Fruit fly (Drosophila melanogaster) whole organism, embryonic: ENCODE results near the gene Sgs5bis.
A peak's percentile ranks its signal among the peaks of the same experiment; 100 is the strongest.

Source experiments
- Adf1 ChIP-seq: fragments of 200-800 bp; sonication (Bioruptor generic); IDR thresholded peaks from 2 replicates; pipeline ENCODE4 v1.3.6; 2022; ENCODE audit warnings: missing biosample characterization, missing genetic modification characterization
- Antp ChIP-seq: fragments of 200-800 bp; sonication (Bioruptor generic); optimal IDR thresholded peaks from 3 replicates; lab custom pipeline; 2016; ENCODE audit warnings: missing biosample characterization, missing genetic modification characterization
- Asciz ChIP-seq: fragments of 200-800 bp; sonication (Bioruptor generic); optimal IDR thresholded peaks from 2 replicates; lab custom pipeline; 2017; ENCODE audit warnings: missing biosample characterization, mild to moderate bottlenecking, missing genetic modification characterization, missing genetic modification reagents
- CG1024 ChIP-seq: fragments of 200-800 bp; sonication (Bioruptor generic); IDR thresholded peaks from 2 replicates; pipeline ENCODE4 v1.3.6; 2022; ENCODE audit warnings: missing biosample characterization, missing genetic modification characterization
- CG11247 ChIP-seq: fragments of 200-800 bp; sonication (Bioruptor generic); IDR thresholded peaks from 2 replicates; pipeline ENCODE4 v1.3.6; 2022; ENCODE audit warnings: missing biosample characterization, missing genetic modification characterization
- CG12299 ChIP-seq: fragments of 200-800 bp; sonication (Bioruptor generic); optimal IDR thresholded peaks from 2 replicates; lab custom pipeline; 2018; ENCODE audit warnings: missing biosample characterization, mild to moderate bottlenecking, missing genetic modification characterization
- CG13296 ChIP-seq: fragments of 200-800 bp; sonication (Bioruptor generic); optimal IDR thresholded peaks from 3 replicates; lab custom pipeline; 2018; ENCODE audit warnings: missing biosample characterization, mild to moderate bottlenecking, missing genetic modification characterization
- CG16863 ChIP-seq: fragments of 200-800 bp; sonication (Bioruptor generic); optimal IDR thresholded peaks from 3 replicates; lab custom pipeline; 2016; ENCODE audit warnings: missing biosample characterization, missing genetic modification characterization
- CG17186 ChIP-seq: fragments of 200-800 bp; sonication (Bioruptor generic); optimal IDR thresholded peaks from 3 replicates; lab custom pipeline; 2017; ENCODE audit warnings: missing biosample characterization, missing genetic modification reagents, missing genetic modification characterization
- CG18262 ChIP-seq: fragments of 200-800 bp; optimal IDR thresholded peaks from 3 replicates; lab custom pipeline; 2019; ENCODE audit warnings: missing biosample characterization, mild to moderate bottlenecking, missing genetic modification characterization, moderate library complexity
- CG2712 ChIP-seq: fragments of 200-800 bp; optimal IDR thresholded peaks from 3 replicates; lab custom pipeline; 2019; ENCODE audit warnings: missing biosample characterization, mild to moderate bottlenecking, missing genetic modification characterization, moderate library complexity
- CG2889 ChIP-seq: fragments of 200-800 bp; sonication (Bioruptor generic); IDR thresholded peaks from 3 replicates; pipeline ENCODE4 v1.3.6; 2022; ENCODE audit warnings: missing biosample characterization, missing genetic modification characterization
- CG31441 ChIP-seq: fragments of 200-800 bp; sonication (Bioruptor generic); IDR thresholded peaks from 2 replicates; pipeline ENCODE4 v1.3.6; 2022; ENCODE audit warnings: missing biosample characterization, missing genetic modification characterization
- CG3163 ChIP-seq: fragments of 200-800 bp; sonication (Bioruptor generic); optimal IDR thresholded peaks from 3 replicates; lab custom pipeline; 2016; ENCODE audit warnings: missing biosample characterization, missing genetic modification characterization
- CG3726 ChIP-seq: fragments of 200-800 bp; sonication (Bioruptor generic); IDR thresholded peaks from 3 replicates; pipeline ENCODE4, ENCODE4 v1.3.6; 2022; ENCODE audit warnings: missing biosample characterization, missing genetic modification characterization
- CG3995 ChIP-seq: fragments of 200-800 bp; sonication (Bioruptor generic); optimal IDR thresholded peaks from 3 replicates; lab custom pipeline; 2016; ENCODE audit warnings: missing biosample characterization, missing genetic modification characterization
- CG8089 ChIP-seq: fragments of 200-800 bp; sonication (Bioruptor generic); optimal IDR thresholded peaks from 3 replicates; lab custom pipeline; 2016; ENCODE audit warnings: missing biosample characterization, missing genetic modification characterization
- Camta ChIP-seq: fragments of 200-800 bp; sonication (Bioruptor generic); optimal IDR thresholded peaks from 2 replicates; lab custom pipeline; 2016; ENCODE audit warnings: missing biosample characterization, missing genetic modification characterization
- D19B ChIP-seq: fragments of 200-800 bp; sonication (Bioruptor generic); optimal IDR thresholded peaks from 2 replicates; lab custom pipeline; 2017; ENCODE audit warnings: missing biosample characterization, mild to moderate bottlenecking, missing genetic modification characterization
- Dad ChIP-seq: fragments of 200-800 bp; sonication (Bioruptor generic); optimal IDR thresholded peaks from 3 replicates; lab custom pipeline; 2016; ENCODE audit warnings: missing biosample characterization, missing genetic modification characterization
- Dbx ChIP-seq: fragments of 200-800 bp; sonication (Bioruptor generic); IDR thresholded peaks from 3 replicates; pipeline ENCODE4 v1.3.6; 2022; ENCODE audit warnings: missing biosample characterization, missing genetic modification characterization
- H15 ChIP-seq: fragments of 200-800 bp; sonication (Bioruptor generic); IDR thresholded peaks from 3 replicates; pipeline ENCODE4 v1.3.6; 2022; ENCODE audit warnings: missing biosample characterization, missing genetic modification characterization
- HHEX ChIP-seq: fragments of 200-800 bp; sonication (Bioruptor generic); optimal IDR thresholded peaks from 3 replicates; lab custom pipeline; 2017; ENCODE audit warnings: missing biosample characterization, mild to moderate bottlenecking, missing genetic modification characterization, missing genetic modification reagents
- Oli ChIP-seq: fragments of 200-800 bp; sonication (Bioruptor generic); optimal IDR thresholded peaks from 2 replicates; lab custom pipeline; 2018; ENCODE audit warnings: missing biosample characterization, mild to moderate bottlenecking, missing genetic modification characterization, moderate library complexity
- Optix ChIP-seq: fragments of 200-800 bp; sonication (Bioruptor generic); IDR thresholded peaks from 3 replicates; pipeline ENCODE4 v1.3.6; 2022; ENCODE audit warnings: missing biosample characterization, missing genetic modification characterization
- Ravus ChIP-seq: fragments of 200-800 bp; sonication (Bioruptor generic); IDR thresholded peaks from 2 replicates; pipeline ENCODE4 v1.3.6; 2022; ENCODE audit warnings: missing biosample characterization, missing genetic modification characterization
- Six4 ChIP-seq: fragments of 200-800 bp; sonication (Bioruptor generic); optimal IDR thresholded peaks from 2 replicates; lab custom pipeline; 2016; ENCODE audit warnings: missing biosample characterization, missing genetic modification characterization
- Sox100B ChIP-seq: fragments of 200-800 bp; sonication (Bioruptor generic); optimal IDR thresholded peaks from 3 replicates; lab custom pipeline; 2018; ENCODE audit warnings: missing biosample characterization, mild to moderate bottlenecking, missing genetic modification characterization
- Ssrp ChIP-seq: fragments of 200-800 bp; sonication (Bioruptor generic); optimal IDR thresholded peaks from 2 replicates; lab custom pipeline; 2018; ENCODE audit warnings: missing biosample characterization, mild to moderate bottlenecking, missing genetic modification characterization, moderate library complexity
- Taf1 ChIP-seq: fragments of 200-800 bp; sonication (Bioruptor generic); IDR thresholded peaks from 2 replicates; pipeline ENCODE4 v1.3.6; 2022; ENCODE audit warnings: missing biosample characterization, missing genetic modification characterization
- Vsx1 ChIP-seq: fragments of 200-800 bp; sonication (Bioruptor generic); optimal IDR thresholded peaks from 2 replicates; lab custom pipeline; 2017; ENCODE audit warnings: missing biosample characterization, mild to moderate bottlenecking, missing genetic modification characterization, missing genetic modification reagents
- YL-1 ChIP-seq: fragments of 200-800 bp; sonication (Bioruptor generic); optimal IDR thresholded peaks from 3 replicates; lab custom pipeline; 2017; ENCODE audit warnings: missing biosample characterization, mild to moderate bottlenecking, missing genetic modification characterization
- aop ChIP-seq: fragments of 200-800 bp; sonication (Bioruptor generic); IDR thresholded peaks from 2 replicates; pipeline ENCODE4 v1.3.6; 2022; ENCODE audit warnings: missing biosample characterization, missing genetic modification characterization
- btn ChIP-seq: fragments of 200-800 bp; sonication (Bioruptor generic); optimal IDR thresholded peaks from 2 replicates; lab custom pipeline; 2016; ENCODE audit warnings: missing biosample characterization, missing genetic modification characterization
- ci ChIP-seq: fragments of 200-800 bp; sonication (Bioruptor generic); IDR thresholded peaks from 3 replicates; pipeline ENCODE4 v1.3.6; 2022; ENCODE audit warnings: missing biosample characterization, missing genetic modification characterization
- crp ChIP-seq, 2 experiments: fragments of 200-800 bp; sonication (Bioruptor generic); optimal IDR thresholded peaks; 2 replicates in 1 of 2; 3 replicates in 1 of 2; lab custom pipeline; 2017; ENCODE audit warnings: missing biosample characterization in 2 of 2, missing genetic modification characterization in 2 of 2, mild to moderate bottlenecking in 1 of 2, moderate library complexity in 1 of 2
- disco-r ChIP-seq: fragments of 200-800 bp; sonication (Bioruptor generic); optimal IDR thresholded peaks from 2 replicates; lab custom pipeline; 2016; ENCODE audit warnings: missing biosample characterization, missing genetic modification characterization
- dmrt99B ChIP-seq: fragments of 200-800 bp; sonication (Bioruptor generic); optimal IDR thresholded peaks from 2 replicates; lab custom pipeline; 2018; ENCODE audit warnings: missing biosample characterization, mild to moderate bottlenecking, missing genetic modification characterization, moderate library complexity
- eyg ChIP-seq: fragments of 200-800 bp; sonication (Bioruptor generic); optimal IDR thresholded peaks from 3 replicates; lab custom pipeline; 2016; ENCODE audit warnings: missing biosample characterization, missing genetic modification characterization
- lilli ChIP-seq: fragments of 200-800 bp; sonication (Bioruptor generic); optimal IDR thresholded peaks from 3 replicates; lab custom pipeline; 2016; ENCODE audit warnings: missing biosample characterization, missing genetic modification characterization
- lov ChIP-seq, 2 experiments: fragments of 200-800 bp in 1 of 2; fragments of >200 bp in 1 of 2; sonication (Bioruptor generic) in 1 of 2; IDR thresholded peaks in 1 of 2; optimal IDR thresholded peaks in 1 of 2; 2 replicates in 1 of 2; 3 replicates in 1 of 2; pipeline versions ENCODE4 v1.3.6 to Lab custom; 2017 to 2022; ENCODE audit warnings: missing biosample characterization in 1 of 2, missing genetic modification characterization in 1 of 2
- pb ChIP-seq: fragments of 200-800 bp; sonication (Bioruptor generic); optimal IDR thresholded peaks from 3 replicates; lab custom pipeline; 2016; ENCODE audit warnings: missing biosample characterization, missing genetic modification characterization
- phol ChIP-seq: fragments of 200-800 bp; sonication (Bioruptor generic); optimal IDR thresholded peaks from 3 replicates; lab custom pipeline; 2018; ENCODE audit warnings: missing biosample characterization, mild to moderate bottlenecking, missing genetic modification characterization, moderate library complexity
- scrt ChIP-seq: fragments of 200-800 bp; sonication (Bioruptor generic); optimal IDR thresholded peaks from 2 replicates; lab custom pipeline; 2018; ENCODE audit warnings: missing biosample characterization, mild to moderate bottlenecking, missing genetic modification characterization, moderate library complexity
- shn ChIP-seq: fragments of 200-800 bp; sonication (Bioruptor generic); optimal IDR thresholded peaks from 3 replicates; lab custom pipeline; 2016; ENCODE audit warnings: missing biosample characterization, missing genetic modification characterization
- sna ChIP-seq: fragments of 200-800 bp; sonication (Bioruptor generic); IDR thresholded peaks from 2 replicates; pipeline ENCODE4 v1.3.6; 2022; ENCODE audit warnings: missing biosample characterization, missing genetic modification characterization; ENCODE audit not compliant: partially characterized antibody
- tgo ChIP-seq: fragments of 200-800 bp; sonication (Bioruptor generic); IDR thresholded peaks from 3 replicates; pipeline ENCODE4 v1.3.6; 2022; ENCODE audit warnings: missing biosample characterization, missing genetic modification characterization
- tx ChIP-seq: fragments of 200-800 bp; sonication (Bioruptor generic); optimal IDR thresholded peaks from 2 replicates; lab custom pipeline; 2016; ENCODE audit warnings: missing biosample characterization, missing genetic modification characterization
- unc-4 ChIP-seq: fragments of 200-800 bp; sonication (Bioruptor generic); IDR thresholded peaks from 2 replicates; pipeline ENCODE4 v1.3.6; 2022; ENCODE audit warnings: missing biosample characterization, missing genetic modification characterization; ENCODE audit not compliant: partially characterized antibody
- z ChIP-seq: fragments of 200-800 bp; sonication (Bioruptor generic); IDR thresholded peaks from 3 replicates; pipeline ENCODE4 v1.3.6; 2022; ENCODE audit warnings: missing biosample characterization, missing genetic modification characterization

Sgs5bis gene

dm6 chr3R:17617121-17617975 lies 23.2 kb downstream of the Sgs5bis start (continued):
- no peak for TF ChIP-seq lov (optimal IDR thresholded peaks at IDR 0.05; lab: Kevin White, UChicago)
- no peak for TF ChIP-seq lov (GFP tag; IDR thresholded peaks at IDR 0.05; lab: Robert Waterston, UW)
- peak; percentile 7 for TF ChIP-seq disco-r (GFP tag; lab: Kevin White, UChicago)
- no peak for TF ChIP-seq btn (GFP tag; lab: Kevin White, UChicago)
- TF ChIP-seq Optix (GFP tag; lab: Robert Waterston, UW) = no peak
- TF ChIP-seq scrt (GFP tag; lab: Kevin White, UChicago) = peak; percentile 14
- TF ChIP-seq H15 (GFP tag; lab: Robert Waterston, UW) = no peak
- no peak for TF ChIP-seq HHEX
- no peak for TF ChIP-seq CG3163
- peak; percentile 40 for TF ChIP-seq lilli (GFP tag; lab: Kevin White, UChicago)
- TF ChIP-seq CG31441 (GFP tag; lab: Robert Waterston, UW) = no peak
- TF ChIP-seq Ssrp (tag; lab: Kevin White, UChicago) = no peak
- TF ChIP-seq dmrt99B (tag; lab: Kevin White, UChicago) = no peak
- peak; percentile 47; the same call in 1 of the 2 replicates for TF ChIP-seq unc-4 (GFP tag; lab: Robert Waterston, UW)
- TF ChIP-seq tx (GFP tag; lab: Kevin White, UChicago) = no peak
- peak; percentile 68 for TF ChIP-seq Dbx (GFP tag; lab: Robert Waterston, UW)
- no peak for TF ChIP-seq Asciz (GFP tag; lab: Kevin White, UChicago)
- TF ChIP-seq Sox100B (GFP tag; lab: Kevin White, UChicago) = peak; percentile 26
- no peak for TF ChIP-seq shn (GFP tag; lab: Kevin White, UChicago)
- no peak for TF ChIP-seq CG17186 (GFP tag; lab: Kevin White, UChicago)
- TF ChIP-seq sna (GFP tag; lab: Robert Waterston, UW) = no peak
- TF ChIP-seq Vsx1 (GFP tag; lab: Kevin White, UChicago) = no peak
- peak; percentile 9 for TF ChIP-seq CG8089 (GFP tag; lab: Kevin White, UChicago)
- TF ChIP-seq CG12299 = no peak
- no peak for TF ChIP-seq CG1024 (GFP tag; lab: Robert Waterston, UW)
- no peak for TF ChIP-seq Ravus
- no peak for TF ChIP-seq CG3726
- no peak for TF ChIP-seq CG16863 (GFP tag; lab: Kevin White, UChicago)
- TF ChIP-seq ci (GFP tag; lab: Robert Waterston, UW) = no peak
- TF ChIP-seq YL-1 (GFP tag; lab: Kevin White, UChicago) = no peak
- TF ChIP-seq z = no peak
- TF ChIP-seq CG2712 (tag; lab: Kevin White, UChicago) = peak; percentile 12
- TF ChIP-seq crp (GFP tag; optimal IDR thresholded peaks at IDR 0.05; lab: Kevin White, UChicago) = no peak
- no peak for TF ChIP-seq D19B (GFP tag; lab: Kevin White, UChicago)
- TF ChIP-seq tgo (GFP tag; lab: Robert Waterston, UW) = no peak
- TF ChIP-seq CG2889 (GFP tag; lab: Robert Waterston, UW) = no peak
- TF ChIP-seq pb (GFP tag; lab: Kevin White, UChicago) = no peak
- no peak for TF ChIP-seq Dad (GFP tag; lab: Kevin White, UChicago)
- TF ChIP-seq eyg = no peak
- no peak for TF ChIP-seq aop (GFP tag; lab: Robert Waterston, UW)
- TF ChIP-seq Taf1 (GFP tag; lab: Robert Waterston, UW) = no peak
- no peak for TF ChIP-seq Six4 (GFP tag; lab: Kevin White, UChicago)
- TF ChIP-seq Oli (tag; lab: Kevin White, UChicago) = no peak
- TF ChIP-seq CG11247 (GFP tag; lab: Robert Waterston, UW) = no peak
- no peak for TF ChIP-seq CG3995 (GFP tag; lab: Kevin White, UChicago)
- TF ChIP-seq phol (tag; lab: Kevin White, UChicago) = no peak
- no peak for TF ChIP-seq CG13296
- TF ChIP-seq Adf1 (GFP tag; lab: Robert Waterston, UW) = no peak
- TF ChIP-seq CG18262 = peak; percentile 15
- TF ChIP-seq Antp (GFP tag; lab: Kevin White, UChicago) = peak; percentile 3
- no peak for TF ChIP-seq Camta
